Worm (Caenorhabditis elegans): ENCODE measurements around the gene Y48G9A.6.

Gene Y48G9A.6

DNA sequence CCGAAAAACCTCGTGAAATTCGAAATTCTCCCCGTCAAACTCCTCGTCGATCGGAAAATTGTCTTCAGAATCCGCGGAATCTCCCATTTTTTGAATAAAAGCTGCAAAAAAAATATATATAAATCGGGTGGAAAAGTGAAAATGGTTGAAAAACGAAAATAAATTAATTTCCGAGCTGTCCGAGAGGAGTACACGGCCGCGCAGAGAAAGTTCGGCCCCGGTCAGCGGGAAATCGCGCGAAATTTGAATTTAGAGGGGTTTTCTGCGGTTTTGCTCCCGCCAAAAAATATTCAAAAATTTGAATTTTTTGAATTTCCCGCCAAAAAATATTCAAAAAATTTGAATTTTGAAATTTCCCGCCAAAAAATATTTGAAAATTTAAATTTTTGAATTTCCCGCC, 844 bp upstream of the Y48G9A.6 start, which contains the start of gene Y48G9A.11:
Gene Y48G9A.11 (minus strand): TSS at position 101 of the 400 bp plus-strand sequence.
- no peak for TF ChIP-seq flh-1 (GFP tag; optimal IDR thresholded peaks at IDR 0.05)
- no peak for TF ChIP-seq mep-1 (tag; optimal IDR thresholded peaks at IDR 0.05)
- no peak for TF ChIP-seq ceh-83 (GFP tag; optimal IDR thresholded peaks at IDR 0.05)
- no peak for TF ChIP-seq ceh-39 (tag; optimal IDR thresholded peaks at IDR 0.05)
- TF ChIP-seq nhr-12 (tag; optimal IDR thresholded peaks at IDR 0.05): no peak
- no peak for TF ChIP-seq tbx-8 (GFP tag; optimal IDR thresholded peaks at IDR 0.05)
- TF ChIP-seq unc-62 (GFP tag; optimal IDR thresholded peaks at IDR 0.05): no peak
- no peak for TF ChIP-seq elt-3 (tag; optimal IDR thresholded peaks at IDR 0.05)
- no peak for TF ChIP-seq lin-13 (tag; optimal IDR thresholded peaks at IDR 0.05)
- no peak for TF ChIP-seq unc-120 (tag; optimal IDR thresholded peaks at IDR 0.05; ENCODE audit: poor library complexity, severe bottlenecking)
- TF ChIP-seq elt-1 (tag; optimal IDR thresholded peaks at IDR 0.05; ENCODE audit: borderline replicate concordance, insufficient read depth): no peak
- TF ChIP-seq ces-1 (GFP tag; optimal IDR thresholded peaks at IDR 0.05): no peak

DNA sequence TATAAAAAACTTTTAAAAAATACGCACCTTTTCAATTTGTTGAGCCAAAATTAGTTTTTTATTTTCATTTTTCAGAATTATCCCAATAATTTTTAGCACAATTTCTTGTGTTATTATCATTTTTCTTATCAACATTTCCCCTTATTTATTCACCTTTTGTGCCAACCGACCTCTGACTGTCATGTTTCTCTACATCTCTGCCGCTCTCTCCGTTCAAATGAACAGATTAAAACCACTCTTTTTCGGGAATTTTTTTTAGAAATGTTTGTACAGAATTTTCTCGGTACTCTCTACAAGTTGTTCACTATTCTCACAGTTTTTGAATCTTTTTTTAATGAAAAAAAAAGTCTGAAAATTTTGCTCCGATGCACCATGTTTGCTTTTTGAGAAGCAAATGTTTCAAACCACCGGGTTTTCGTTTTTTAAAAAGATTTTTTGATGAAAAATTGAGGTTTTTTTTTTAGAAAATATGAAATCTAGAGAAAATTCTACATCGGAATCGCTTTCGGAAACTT, 6.1 kb downstream of the Y48G9A.6 start, which contains the start of gene frl-1:
Gene frl-1 (plus strand): TSS at position 465 of the 515 bp plus-strand sequence.
- TF ChIP-seq bed-3 (GFP tag; optimal IDR thresholded peaks at IDR 0.05): no peak
- TF ChIP-seq lin-32 (GFP tag; optimal IDR thresholded peaks at IDR 0.05): no peak
- no peak for TF ChIP-seq cnd-1 (tag; optimal IDR thresholded peaks at IDR 0.05)
- no peak for TF ChIP-seq zip-8 (tag; optimal IDR thresholded peaks at IDR 0.05)
- TF ChIP-seq nhr-237 (tag; optimal IDR thresholded peaks at IDR 0.05): no peak
- no peak for TF ChIP-seq snpc-4 (tag; optimal IDR thresholded peaks at IDR 0.05)
- TF ChIP-seq elt-3 (tag; optimal IDR thresholded peaks at IDR 0.05): no peak
- TF ChIP-seq unc-62 (GFP tag; optimal IDR thresholded peaks at IDR 0.05): no peak
- no peak for TF ChIP-seq nhr-2 (tag; optimal IDR thresholded peaks at IDR 0.05)
- TF ChIP-seq nhr-28 (tag; optimal IDR thresholded peaks at IDR 0.05): no peak
- no peak for TF ChIP-seq mab-5 (tag; optimal IDR thresholded peaks at IDR 0.05)
- no peak for TF ChIP-seq elt-1 (tag; optimal IDR thresholded peaks at IDR 0.05; ENCODE audit: borderline replicate concordance, insufficient read depth)
- no peak for TF ChIP-seq ztf-11 (tag; optimal IDR thresholded peaks at IDR 0.05)
- no peak for TF ChIP-seq unc-39 (tag; optimal IDR thresholded peaks at IDR 0.05)
- TF ChIP-seq ceh-39 (tag; optimal IDR thresholded peaks at IDR 0.05): no peak
- TF ChIP-seq M03D4.4 (tag; optimal IDR thresholded peaks at IDR 0.05): no peak
- TF ChIP-seq hlh-1 (tag; optimal IDR thresholded peaks at IDR 0.05): no peak
- TF ChIP-seq ces-1 (GFP tag; optimal IDR thresholded peaks at IDR 0.05): no peak
- no peak for TF ChIP-seq unc-120 (tag; optimal IDR thresholded peaks at IDR 0.05; ENCODE audit: poor library complexity, severe bottlenecking)

ce11 chrIII:2125936-2126335, 8.3 kb downstream of the Y48G9A.6 start:
- peak; percentile 18 for TF ChIP-seq ztf-11 (tag; optimal IDR thresholded peaks at IDR 0.05)
- peak; percentile 78 for TF ChIP-seq mep-1 (tag; optimal IDR thresholded peaks at IDR 0.05)
- no peak for TF ChIP-seq sptf-1 (tag; optimal IDR thresholded peaks at IDR 0.05)
- peak; percentile 71 for TF ChIP-seq ham-2 (GFP tag; optimal IDR thresholded peaks at IDR 0.05)
- no peak for TF ChIP-seq M03D4.4 (tag; optimal IDR thresholded peaks at IDR 0.05)
- TF ChIP-seq unc-62 (GFP tag; optimal IDR thresholded peaks at IDR 0.05): peak; percentile 59
- peak; percentile 57 for TF ChIP-seq cnd-1 (tag; optimal IDR thresholded peaks at IDR 0.05)
- TF ChIP-seq elt-1 (tag; optimal IDR thresholded peaks at IDR 0.05; ENCODE audit: borderline replicate concordance, insufficient read depth): peak; percentile 94
- TF ChIP-seq ces-1 (GFP tag; optimal IDR thresholded peaks at IDR 0.05): peak; percentile 12
- peak; percentile 53 for TF ChIP-seq ceh-39 (tag; optimal IDR thresholded peaks at IDR 0.05)
- TF ChIP-seq elt-3 (tag; optimal IDR thresholded peaks at IDR 0.05): no peak
- no peak for TF ChIP-seq unc-120 (tag; optimal IDR thresholded peaks at IDR 0.05; ENCODE audit: poor library complexity, severe bottlenecking)
- TF ChIP-seq nhr-12 (tag; optimal IDR thresholded peaks at IDR 0.05): no peak
- TF ChIP-seq zip-8 (tag; optimal IDR thresholded peaks at IDR 0.05): peak; percentile 93
- peak; percentile 3 for TF ChIP-seq mls-2 (tag; optimal IDR thresholded peaks at IDR 0.05)
- peak; percentile 97 for TF ChIP-seq nhr-2 (tag; optimal IDR thresholded peaks at IDR 0.05)
- TF ChIP-seq bed-3 (GFP tag; optimal IDR thresholded peaks at IDR 0.05): no peak

DNA sequence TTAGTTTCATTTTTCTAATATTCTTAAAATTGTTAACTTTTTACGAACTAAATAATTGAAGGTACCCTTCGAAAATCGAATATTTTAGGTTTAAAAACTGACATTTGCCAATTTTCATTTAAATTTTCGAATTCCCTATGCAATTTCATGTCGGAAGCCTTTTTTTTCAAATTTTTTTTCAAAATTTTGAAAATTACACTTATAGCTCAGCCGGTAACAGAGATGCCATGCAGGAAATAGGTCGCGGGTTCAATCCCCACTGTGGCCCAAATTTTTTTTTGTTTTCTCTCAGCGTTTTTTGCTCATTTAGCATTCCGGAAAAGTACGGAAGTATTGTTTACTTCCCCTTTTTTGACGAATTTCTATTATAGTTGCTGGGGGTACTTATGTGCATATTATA, 11.7 kb downstream of the Y48G9A.6 start:
- TF ChIP-seq zip-8 (tag; optimal IDR thresholded peaks at IDR 0.05) (no peak), flh-1 (GFP tag; optimal IDR thresholded peaks at IDR 0.05) (no peak), cnd-1 (tag; optimal IDR thresholded peaks at IDR 0.05) (no peak), nhr-2 (tag; optimal IDR thresholded peaks at IDR 0.05) (no peak), mls-2 (tag; optimal IDR thresholded peaks at IDR 0.05) (no peak), elt-3 (tag; optimal IDR thresholded peaks at IDR 0.05) (no peak), mep-1 (tag; optimal IDR thresholded peaks at IDR 0.05) (no peak), nhr-76 (tag; optimal IDR thresholded peaks at IDR 0.05) (no peak), ceh-43 (GFP tag; optimal IDR thresholded peaks at IDR 0.05) (no peak), blmp-1 (tag; optimal IDR thresholded peaks at IDR 0.05) (no peak), snpc-4 (tag; optimal IDR thresholded peaks at IDR 0.05) (no peak), unc-39 (tag; optimal IDR thresholded peaks at IDR 0.05) (no peak), pha-4 (tag; optimal IDR thresholded peaks at IDR 0.05) (no peak), elt-1 (tag; optimal IDR thresholded peaks at IDR 0.05; ENCODE audit: borderline replicate concordance, insufficient read depth) (no peak), ces-1 (GFP tag; optimal IDR thresholded peaks at IDR 0.05) (no peak), M03D4.4 (tag; optimal IDR thresholded peaks at IDR 0.05) (no peak), ceh-39 (tag; optimal IDR thresholded peaks at IDR 0.05) (no peak)
